Fruit fly (Drosophila melanogaster) whole organism, embryonic: ENCODE results near the gene Sidpn.

Experiments used
- Bteb2 ChIP-seq: fragments of 200-800 bp; sonication (Bioruptor generic); optimal IDR thresholded peaks from 2 replicates; lab custom pipeline; 2016; ENCODE audit warnings: missing biosample characterization, missing genetic modification characterization
- CG1024 ChIP-seq: fragments of 200-800 bp; sonication (Bioruptor generic); IDR thresholded peaks from 2 replicates; pipeline ENCODE4 v1.3.6; 2022; ENCODE audit warnings: missing biosample characterization, missing genetic modification characterization
- CG10366 ChIP-seq: fragments of 200-800 bp; sonication (Bioruptor generic); IDR thresholded peaks from 2 replicates; pipeline ENCODE4 v1.3.6; 2022; ENCODE audit warnings: missing biosample characterization, missing genetic modification characterization
- CG10462 ChIP-seq: fragments of 200-800 bp; sonication (Bioruptor generic); optimal IDR thresholded peaks from 2 replicates; lab custom pipeline; 2016; ENCODE audit warnings: missing biosample characterization, missing genetic modification characterization
- CG10959 ChIP-seq: fragments of 200-800 bp; sonication (Bioruptor generic); IDR thresholded peaks from 2 replicates; pipeline ENCODE4 v1.3.6; 2022; ENCODE audit warnings: missing biosample characterization, missing genetic modification characterization
- CG12942 ChIP-seq: fragments of 200-800 bp; sonication (Bioruptor generic); optimal IDR thresholded peaks from 3 replicates; lab custom pipeline; 2016; ENCODE audit warnings: missing biosample characterization, missing genetic modification characterization
- CG13894 ChIP-seq: fragments of 200-800 bp; sonication (Bioruptor generic); optimal IDR thresholded peaks from 3 replicates; lab custom pipeline; 2018; ENCODE audit warnings: missing biosample characterization, mild to moderate bottlenecking, missing genetic modification characterization, moderate library complexity
- CG1529 ChIP-seq: fragments of 200-800 bp; sonication (Bioruptor generic); optimal IDR thresholded peaks from 3 replicates; lab custom pipeline; 2018; ENCODE audit warnings: missing biosample characterization, missing genetic modification characterization
- CG16815 ChIP-seq: fragments of 200-800 bp; sonication (Bioruptor generic); optimal IDR thresholded peaks from 3 replicates; lab custom pipeline; 2017; ENCODE audit warnings: missing biosample characterization, mild to moderate bottlenecking, missing genetic modification characterization
- CG17612 ChIP-seq: fragments of 200-800 bp; sonication (Bioruptor generic); IDR thresholded peaks from 2 replicates; pipeline ENCODE4 v1.3.6; 2022; ENCODE audit warnings: missing biosample characterization, missing genetic modification characterization
- CG1792 ChIP-seq: fragments of 200-800 bp; sonication (Bioruptor generic); optimal IDR thresholded peaks from 2 replicates; lab custom pipeline; 2016; ENCODE audit warnings: missing biosample characterization, missing genetic modification characterization
- CG18262 ChIP-seq: fragments of 200-800 bp; optimal IDR thresholded peaks from 3 replicates; lab custom pipeline; 2019; ENCODE audit warnings: missing biosample characterization, mild to moderate bottlenecking, missing genetic modification characterization, moderate library complexity
- CG18599 ChIP-seq: fragments of 200-800 bp; sonication (Bioruptor generic); optimal IDR thresholded peaks from 3 replicates; lab custom pipeline; 2017; ENCODE audit warnings: missing biosample characterization, missing genetic modification characterization, mild to moderate bottlenecking, moderate library complexity, missing genetic modification reagents
- CG18764 ChIP-seq: fragments of 200-800 bp; sonication (Bioruptor generic); optimal IDR thresholded peaks from 3 replicates; lab custom pipeline; 2016; ENCODE audit warnings: missing biosample characterization, missing genetic modification characterization
- CG2120 ChIP-seq: fragments of 200-800 bp; sonication (Bioruptor generic); optimal IDR thresholded peaks from 3 replicates; lab custom pipeline; 2016; ENCODE audit warnings: missing biosample characterization, missing genetic modification characterization
- CG2129 ChIP-seq: fragments of 200-800 bp; sonication (Bioruptor generic); IDR thresholded peaks from 2 replicates; pipeline ENCODE4 v1.3.6; 2022; ENCODE audit warnings: missing biosample characterization, missing genetic modification characterization; ENCODE audit not compliant: partially characterized antibody
- CG2712 ChIP-seq: fragments of 200-800 bp; optimal IDR thresholded peaks from 3 replicates; lab custom pipeline; 2019; ENCODE audit warnings: missing biosample characterization, mild to moderate bottlenecking, missing genetic modification characterization, moderate library complexity
- CG3065 ChIP-seq: fragments of 200-800 bp; sonication (Bioruptor generic); optimal IDR thresholded peaks from 2 replicates; lab custom pipeline; 2016; ENCODE audit warnings: missing biosample characterization, missing genetic modification characterization
- CG31388 ChIP-seq: fragments of 200-800 bp; sonication (Bioruptor generic); optimal IDR thresholded peaks from 2 replicates; lab custom pipeline; 2016; ENCODE audit warnings: missing biosample characterization, missing genetic modification characterization
- CG4282 ChIP-seq: fragments of 200-800 bp; sonication (Bioruptor generic); optimal IDR thresholded peaks from 2 replicates; lab custom pipeline; 2016; ENCODE audit warnings: missing biosample characterization, missing genetic modification characterization
- CG5180 ChIP-seq: fragments of 200-800 bp; sonication (Bioruptor generic); optimal IDR thresholded peaks from 3 replicates; lab custom pipeline; 2017; ENCODE audit warnings: missing biosample characterization, missing genetic modification characterization, mild to moderate bottlenecking, moderate library complexity, missing genetic modification reagents
- CG7786 ChIP-seq: fragments of 200-800 bp; sonication (Bioruptor generic); optimal IDR thresholded peaks from 2 replicates; lab custom pipeline; 2016; ENCODE audit warnings: missing biosample characterization, missing genetic modification characterization
- CG8281 ChIP-seq: fragments of 200-800 bp; sonication (Bioruptor generic); optimal IDR thresholded peaks from 2 replicates; lab custom pipeline; 2018; ENCODE audit warnings: missing biosample characterization, mild to moderate bottlenecking, missing genetic modification characterization, moderate library complexity
- CG9797 ChIP-seq: fragments of 200-800 bp; sonication (Bioruptor generic); optimal IDR thresholded peaks from 3 replicates; lab custom pipeline; 2018; ENCODE audit warnings: missing biosample characterization, mild to moderate bottlenecking, missing genetic modification characterization
- CG9876 ChIP-seq: fragments of 200-800 bp; sonication (Bioruptor generic); optimal IDR thresholded peaks from 2 replicates; lab custom pipeline; 2016; ENCODE audit warnings: missing biosample characterization, missing genetic modification characterization
- Dref ChIP-seq: fragments of 200-800 bp; sonication (Bioruptor generic); IDR thresholded peaks from 2 replicates; pipeline ENCODE4 v1.3.6; 2022; ENCODE audit warnings: missing biosample characterization, missing genetic modification characterization
- Ets65A ChIP-seq: fragments of 200-800 bp; sonication (Bioruptor generic); peaks from one replicate; lab custom pipeline; 2016; ENCODE audit warnings: missing biosample characterization, missing genetic modification characterization
- Fer3 ChIP-seq: fragments of 200-800 bp; sonication (Bioruptor generic); optimal IDR thresholded peaks from 2 replicates; lab custom pipeline; 2018; ENCODE audit warnings: missing biosample characterization, mild to moderate bottlenecking, missing genetic modification characterization, moderate library complexity
- Gsc ChIP-seq: fragments of 200-800 bp; sonication (Bioruptor generic); IDR thresholded peaks from 2 replicates; pipeline ENCODE4 v1.3.6; 2022; ENCODE audit warnings: missing biosample characterization, missing genetic modification characterization
- Hr78 ChIP-seq, 2 experiments: fragments of 200-800 bp in 1 of 2; fragments of >200 bp in 1 of 2; sonication (Bioruptor generic) in 1 of 2; optimal IDR thresholded peaks; 2 replicates each; lab custom pipeline; 2017 to 2019; ENCODE audit warnings: missing biosample characterization in 2 of 2, missing genetic modification characterization in 2 of 2, mild to moderate bottlenecking in 1 of 2, moderate library complexity in 1 of 2
- Lpt ChIP-seq: fragments of >200 bp; optimal IDR thresholded peaks from 2 replicates; lab custom pipeline; 2018; ENCODE audit warnings: missing biosample characterization, missing genetic modification characterization
- Myb ChIP-seq: fragments of 200-800 bp; sonication (Bioruptor generic); optimal IDR thresholded peaks from 2 replicates; lab custom pipeline; 2016; ENCODE audit warnings: missing biosample characterization, missing genetic modification characterization
- NFAT ChIP-seq: fragments of 200-800 bp; sonication (Bioruptor generic); IDR thresholded peaks from 2 replicates; pipeline ENCODE4 v1.3.6; 2022; ENCODE audit warnings: missing biosample characterization, missing genetic modification characterization
- Nf-YC ChIP-seq: fragments of 200-800 bp; optimal IDR thresholded peaks from 3 replicates; lab custom pipeline; 2019; ENCODE audit warnings: missing biosample characterization, mild to moderate bottlenecking, missing genetic modification characterization, moderate library complexity
- Opbp ChIP-seq: fragments of 200-800 bp; sonication (Bioruptor generic); IDR thresholded peaks from 3 replicates; pipeline ENCODE4 v1.3.6; 2022; ENCODE audit warnings: missing biosample characterization, missing genetic modification characterization; ENCODE audit not compliant: partially characterized antibody
- ato ChIP-seq: fragments of 200-800 bp; sonication (Bioruptor generic); IDR thresholded peaks from 2 replicates; pipeline ENCODE4 v1.3.6; 2022; ENCODE audit warnings: missing biosample characterization, missing genetic modification characterization; ENCODE audit not compliant: partially characterized antibody
- dpn ChIP-seq, 2 experiments: fragments of 200-800 bp; sonication (Bioruptor generic); optimal IDR thresholded peaks; 3 replicates each; lab custom pipeline; 2016; ENCODE audit warnings: missing biosample characterization in 2 of 2, missing genetic modification characterization in 2 of 2
- h ChIP-seq: fragments of >200 bp; optimal IDR thresholded peaks from 2 replicates; lab custom pipeline; 2017
- ham ChIP-seq: fragments of 200-800 bp; sonication (Bioruptor generic); IDR thresholded peaks from 2 replicates; pipeline ENCODE4 v1.3.6; 2022; ENCODE audit warnings: missing biosample characterization, missing genetic modification characterization
- jigr1 ChIP-seq: fragments of 200-800 bp; sonication (Bioruptor generic); IDR thresholded peaks from 3 replicates; pipeline ENCODE4 v1.3.6; 2022; ENCODE audit warnings: missing biosample characterization, missing genetic modification characterization
- mld ChIP-seq: fragments of 200-800 bp; sonication (Bioruptor generic); IDR thresholded peaks from 3 replicates; pipeline ENCODE4 v1.3.6; 2022; ENCODE audit warnings: missing biosample characterization, missing genetic modification characterization; ENCODE audit not compliant: partially characterized antibody
- onecut ChIP-seq: fragments of 200-800 bp; sonication (Bioruptor generic); IDR thresholded peaks from 2 replicates; pipeline ENCODE4 v1.3.6; 2022; ENCODE audit warnings: missing biosample characterization, missing genetic modification characterization
- repo ChIP-seq: fragments of 200-800 bp; sonication (Bioruptor generic); optimal IDR thresholded peaks from 2 replicates; lab custom pipeline; 2016; ENCODE audit warnings: missing biosample characterization, missing genetic modification characterization
- sens ChIP-seq: fragments of 200-800 bp; sonication (Bioruptor generic); peaks from one replicate; lab custom pipeline; 2016; ENCODE audit warnings: missing biosample characterization, missing genetic modification characterization
- shn ChIP-seq: fragments of 200-800 bp; sonication (Bioruptor generic); optimal IDR thresholded peaks from 3 replicates; lab custom pipeline; 2016; ENCODE audit warnings: missing biosample characterization, missing genetic modification characterization
- slp2 ChIP-seq: fragments of 200-800 bp; sonication (Bioruptor generic); optimal IDR thresholded peaks from 2 replicates; lab custom pipeline; 2016; ENCODE audit warnings: missing biosample characterization, missing genetic modification characterization
- sqz ChIP-seq: fragments of 200-800 bp; sonication (Bioruptor generic); optimal IDR thresholded peaks from 3 replicates; lab custom pipeline; 2018; ENCODE audit warnings: missing biosample characterization, mild to moderate bottlenecking, missing genetic modification characterization
- usp ChIP-seq: fragments of >200 bp; optimal IDR thresholded peaks from 2 replicates; lab custom pipeline; 2017; ENCODE audit warnings: missing biosample characterization, missing genetic modification characterization
- wek ChIP-seq: fragments of 200-800 bp; sonication (Bioruptor generic); optimal IDR thresholded peaks from 3 replicates; lab custom pipeline; 2018; ENCODE audit warnings: missing biosample characterization, mild to moderate bottlenecking, missing genetic modification characterization, moderate library complexity
- yki ChIP-seq: fragments of >200 bp; optimal IDR thresholded peaks from 3 replicates; lab custom pipeline; 2018
- zf30C ChIP-seq: fragments of 200-800 bp; sonication (Bioruptor generic); optimal IDR thresholded peaks from 3 replicates; lab custom pipeline; 2018; ENCODE audit warnings: missing biosample characterization, mild to moderate bottlenecking, missing genetic modification characterization

The Sidpn gene

dm6 chr2L:19023972-19024743 lies 3.4 kb upstream of the Sidpn start (continued):
- TF ChIP-seq wek (GFP tag; lab: Kevin White, UChicago) (no peak), CG7786 (GFP tag; lab: Kevin White, UChicago) (no peak), Gsc (GFP tag; lab: Robert Waterston, UW) (no peak), slp2 (GFP tag; lab: Kevin White, UChicago) (no peak), CG16815 (GFP tag; lab: Kevin White, UChicago) (peak; percentile 25), CG12942 (GFP tag; lab: Kevin White, UChicago) (peak; percentile 35), shn (no peak), CG1792 (GFP tag; lab: Kevin White, UChicago) (no peak), CG2712 (tag; lab: Kevin White, UChicago) (peak; percentile 78), ham (no peak), usp (no peak), CG31388 (no peak), yki (lab: Kevin White, UChicago) (no peak), CG18764 (GFP tag; lab: Kevin White, UChicago) (peak; percentile 12), jigr1 (GFP tag; lab: Robert Waterston, UW) (no peak), sqz (GFP tag; lab: Kevin White, UChicago) (peak; percentile 39), CG5180 (GFP tag; lab: Kevin White, UChicago) (peak; percentile 58), CG9797 (no peak), CG1529 (GFP tag; lab: Kevin White, UChicago) (peak; percentile 30), Lpt (no peak), onecut (GFP tag; lab: Robert Waterston, UW) (peak; percentile 55), Hr78 (GFP tag; optimal IDR thresholded peaks at IDR 0.05; lab: Kevin White, UChicago) (peak in 1 of 2 experiments; percentile 21), CG3065 (GFP tag; lab: Kevin White, UChicago) (no peak), Ets65A (GFP tag; lab: Kevin White, UChicago) (peak; percentile 89), repo (GFP tag; lab: Kevin White, UChicago) (no peak), CG2129 (GFP tag; lab: Robert Waterston, UW) (no peak), sens (peak; percentile 88), mld (GFP tag; lab: Robert Waterston, UW) (no peak), Myb (GFP tag; lab: Kevin White, UChicago) (no peak), Fer3 (tag; lab: Kevin White, UChicago) (peak; percentile 77), Bteb2 (GFP tag; lab: Kevin White, UChicago) (peak; percentile 40), dpn (GFP tag; optimal IDR thresholded peaks at IDR 0.05; lab: Kevin White, UChicago) (peak; percentile 27 to 43), Opbp (no peak), ato (GFP tag; lab: Robert Waterston, UW) (no peak), NFAT (GFP tag; lab: Robert Waterston, UW) (no peak), CG4282 (GFP tag; lab: Kevin White, UChicago) (no peak), CG18599 (GFP tag; lab: Kevin White, UChicago) (peak; percentile 92), CG2120 (GFP tag; lab: Kevin White, UChicago) (peak; percentile 75), CG13894 (tag; lab: Kevin White, UChicago) (peak; percentile 28), CG1024 (GFP tag; lab: Robert Waterston, UW) (no peak), CG8281 (tag; lab: Kevin White, UChicago) (peak; percentile 19), CG10959 (GFP tag; lab: Robert Waterston, UW) (no peak), h (lab: Kevin White, UChicago) (no peak), Nf-YC (tag; lab: Kevin White, UChicago) (peak; percentile 66), CG9876 (no peak), CG10462 (GFP tag; lab: Kevin White, UChicago) (no peak), Dref (GFP tag; lab: Robert Waterston, UW) (no peak), CG17612 (GFP tag; lab: Robert Waterston, UW) (no peak), CG18262 (tag; lab: Kevin White, UChicago) (peak; percentile 73), CG10366 (GFP tag; lab: Robert Waterston, UW) (peak; percentile 27; the same call in 1 of the 2 replicates), zf30C (GFP tag; lab: Kevin White, UChicago) (peak; percentile 51)
